Fruit fly (Drosophila melanogaster): Measurements from ENCODE around the gene CG5681.

The CG5681 gene

dm6 chr2L:18008653-18009052, 22.5 kb downstream of the CG5681 start, which contains the start of gene CG31740:
Gene CG31740, plus strand, starts transcription at chr2L:18008953.
- no peak for TF ChIP-seq CG17801 (GFP tag; optimal IDR thresholded peaks at IDR 0.05; ENCODE audit: partially characterized antibody)

- no peak for TF ChIP-seq CG17801 (GFP tag; optimal IDR thresholded peaks at IDR 0.05; ENCODE audit: partially characterized antibody)
Measured at dm6 chr2L:18009672-18010071, 23.5 kb downstream of the CG5681 start.

dm6 chr2L:18011375-18011774, 25.2 kb downstream of the CG5681 start, which contains the start of gene elfless:
Gene elfless, minus strand, starts transcription at chr2L:18011475.
- no peak for TF ChIP-seq CG17801 (GFP tag; optimal IDR thresholded peaks at IDR 0.05; ENCODE audit: partially characterized antibody)

dm6 chr2L:18012168-18012567, 26.0 kb downstream of the CG5681 start, which contains the start of gene rdo:
Gene rdo, plus strand, starts transcription at chr2L:18012380.
- TF ChIP-seq CG17801 (GFP tag; optimal IDR thresholded peaks at IDR 0.05; ENCODE audit: partially characterized antibody): no peak

dm6 chr2L:18032741-18033140, 46.5 kb downstream of the CG5681 start:
- TF ChIP-seq CG17801 (GFP tag; optimal IDR thresholded peaks at IDR 0.05; ENCODE audit: partially characterized antibody): no peak

Data from ovary, adult (tissue).